Fruit fly (Drosophila melanogaster) whole organism, embryonic: ENCODE data around the gene CG32437.

Source experiments
- Aef1 ChIP-seq: fragments of 200-800 bp; sonication (Bioruptor generic); IDR thresholded peaks from 3 replicates; pipeline ENCODE4 v1.3.6; 2022; ENCODE audit warnings: missing biosample characterization, missing genetic modification characterization
- Antp ChIP-seq: fragments of 200-800 bp; sonication (Bioruptor generic); optimal IDR thresholded peaks from 3 replicates; lab custom pipeline; 2016; ENCODE audit warnings: missing biosample characterization, missing genetic modification characterization
- CG11093 ChIP-seq: fragments of 200-800 bp; sonication (Bioruptor generic); IDR thresholded peaks from 3 replicates; pipeline ENCODE4 v1.3.6; 2022; ENCODE audit warnings: missing biosample characterization, missing genetic modification characterization
- CG11723 ChIP-seq: fragments of 200-800 bp; sonication (Bioruptor generic); optimal IDR thresholded peaks from 2 replicates; lab custom pipeline; 2017; ENCODE audit warnings: missing biosample characterization, mild to moderate bottlenecking, missing genetic modification characterization
- CG1233 ChIP-seq: fragments of 200-800 bp; sonication (Bioruptor generic); optimal IDR thresholded peaks from 4 replicates; lab custom pipeline; 2018; ENCODE audit warnings: missing biosample characterization, mild to moderate bottlenecking, missing genetic modification characterization
- CG12391 ChIP-seq: fragments of 200-800 bp; sonication (Bioruptor generic); optimal IDR thresholded peaks from 3 replicates; lab custom pipeline; 2018; ENCODE audit warnings: missing biosample characterization, mild to moderate bottlenecking, missing genetic modification characterization, moderate library complexity
- CG12659 ChIP-seq: fragments of 200-800 bp; sonication (Bioruptor generic); optimal IDR thresholded peaks from 3 replicates; lab custom pipeline; 2017; ENCODE audit warnings: mild to moderate bottlenecking, missing biosample characterization, missing genetic modification reagents, missing genetic modification characterization
- CG12744 ChIP-seq: fragments of 200-800 bp; sonication (Bioruptor generic); optimal IDR thresholded peaks from 2 replicates; lab custom pipeline; 2016; ENCODE audit warnings: missing biosample characterization, missing genetic modification characterization
- CG17186 ChIP-seq: fragments of 200-800 bp; sonication (Bioruptor generic); optimal IDR thresholded peaks from 3 replicates; lab custom pipeline; 2017; ENCODE audit warnings: missing biosample characterization, missing genetic modification reagents, missing genetic modification characterization
- CG2678 ChIP-seq: fragments of 200-800 bp; sonication (Bioruptor generic); optimal IDR thresholded peaks from 3 replicates; lab custom pipeline; 2019; ENCODE audit warnings: missing biosample characterization, mild to moderate bottlenecking, missing genetic modification characterization, moderate library complexity
- CG2712 ChIP-seq: fragments of 200-800 bp; optimal IDR thresholded peaks from 3 replicates; lab custom pipeline; 2019; ENCODE audit warnings: missing biosample characterization, mild to moderate bottlenecking, missing genetic modification characterization, moderate library complexity
- CG3407 ChIP-seq: fragments of 200-800 bp; sonication (Bioruptor generic); optimal IDR thresholded peaks from 2 replicates; lab custom pipeline; 2018; ENCODE audit warnings: missing biosample characterization, mild to moderate bottlenecking, missing genetic modification characterization
- CG34376 ChIP-seq: fragments of 200-800 bp; sonication (Bioruptor generic); optimal IDR thresholded peaks from 2 replicates; lab custom pipeline; 2018; ENCODE audit warnings: missing biosample characterization, mild to moderate bottlenecking, missing genetic modification characterization
- CG34422 ChIP-seq: fragments of 200-800 bp; sonication (Bioruptor generic); IDR thresholded peaks from 3 replicates; pipeline ENCODE4 v1.3.6; 2022; ENCODE audit warnings: missing biosample characterization, missing genetic modification characterization
- CG3847 ChIP-seq: fragments of 200-800 bp; sonication (Bioruptor generic); IDR thresholded peaks from 2 replicates; pipeline ENCODE4 v1.3.6; 2022; ENCODE audit warnings: missing biosample characterization, missing genetic modification characterization
- CG43689 ChIP-seq: fragments of 200-800 bp; sonication (Bioruptor generic); IDR thresholded peaks from 2 replicates; pipeline ENCODE4 v1.3.6; 2022; ENCODE audit warnings: missing biosample characterization, missing genetic modification characterization
- CG5245 ChIP-seq: fragments of 200-800 bp; sonication (Bioruptor generic); optimal IDR thresholded peaks from 3 replicates; lab custom pipeline; 2016; ENCODE audit warnings: missing biosample characterization, missing genetic modification characterization
- CG7357 ChIP-seq: fragments of 200-800 bp; sonication (Bioruptor generic); IDR thresholded peaks from 3 replicates; pipeline ENCODE4 v1.3.6; 2022; ENCODE audit warnings: missing biosample characterization, missing genetic modification characterization
- CG7987 ChIP-seq: fragments of 200-800 bp; sonication (Bioruptor generic); optimal IDR thresholded peaks from 2 replicates; lab custom pipeline; 2018; ENCODE audit warnings: missing biosample characterization, mild to moderate bottlenecking, missing genetic modification characterization, moderate library complexity
- CG8478 ChIP-seq: fragments of >200 bp; optimal IDR thresholded peaks from 2 replicates; lab custom pipeline; 2018
- CkIIα-i1 ChIP-seq: fragments of 200-800 bp; sonication (Bioruptor generic); IDR thresholded peaks from 2 replicates; pipeline ENCODE4 v1.3.6; 2022; ENCODE audit warnings: missing biosample characterization, missing genetic modification characterization
- D19B ChIP-seq: fragments of 200-800 bp; sonication (Bioruptor generic); optimal IDR thresholded peaks from 2 replicates; lab custom pipeline; 2017; ENCODE audit warnings: missing biosample characterization, mild to moderate bottlenecking, missing genetic modification characterization
- Dip2 ChIP-seq: fragments of 200-800 bp; sonication (Bioruptor generic); IDR thresholded peaks from 2 replicates; pipeline ENCODE4 v1.3.6; 2022; ENCODE audit warnings: missing biosample characterization, missing genetic modification characterization
- Fer1 ChIP-seq: fragments of 200-800 bp; sonication (Bioruptor generic); optimal IDR thresholded peaks from 2 replicates; lab custom pipeline; 2017; ENCODE audit warnings: missing biosample characterization, mild to moderate bottlenecking, missing genetic modification characterization
- HLH3B ChIP-seq: fragments of 200-800 bp; sonication (Bioruptor generic); IDR thresholded peaks from 2 replicates; pipeline ENCODE4 v1.3.6; 2022; ENCODE audit warnings: missing biosample characterization, missing genetic modification characterization
- MESR4 ChIP-seq: fragments of 200-800 bp; sonication (Bioruptor generic); optimal IDR thresholded peaks from 2 replicates; lab custom pipeline; 2018; ENCODE audit warnings: missing biosample characterization, mild to moderate bottlenecking, missing genetic modification characterization, moderate library complexity
- Mad ChIP-seq: fragments of 200-800 bp; sonication (Bioruptor generic); optimal IDR thresholded peaks from 2 replicates; lab custom pipeline; 2016; ENCODE audit warnings: missing biosample characterization, missing genetic modification characterization
- Nf-YB ChIP-seq: fragments of 200-800 bp; sonication (Bioruptor generic); optimal IDR thresholded peaks from 3 replicates; lab custom pipeline; 2019; ENCODE audit warnings: missing biosample characterization, mild to moderate bottlenecking, missing genetic modification characterization, moderate library complexity
- Scr ChIP-seq: fragments of 200-800 bp; sonication (Bioruptor generic); IDR thresholded peaks from 2 replicates; pipeline ENCODE4 v1.3.6; 2022; ENCODE audit warnings: missing biosample characterization, missing genetic modification characterization; ENCODE audit not compliant: partially characterized antibody
- aop ChIP-seq: fragments of 200-800 bp; sonication (Bioruptor generic); IDR thresholded peaks from 2 replicates; pipeline ENCODE4 v1.3.6; 2022; ENCODE audit warnings: missing biosample characterization, missing genetic modification characterization
- chif ChIP-seq, 2 experiments: fragments of 200-800 bp; sonication (Bioruptor generic); optimal IDR thresholded peaks; 3 replicates each; lab custom pipeline; 2016; ENCODE audit warnings: missing biosample characterization in 2 of 2, missing genetic modification characterization in 2 of 2
- ems ChIP-seq: fragments of 200-800 bp; sonication (Bioruptor generic); optimal IDR thresholded peaks from 3 replicates; lab custom pipeline; 2016; ENCODE audit warnings: missing biosample characterization, missing genetic modification characterization
- fd3F ChIP-seq: fragments of 200-800 bp; sonication (Bioruptor generic); optimal IDR thresholded peaks from 2 replicates; lab custom pipeline; 2018; ENCODE audit warnings: missing biosample characterization, mild to moderate bottlenecking, missing genetic modification characterization, moderate library complexity
- gem ChIP-seq: fragments of 200-800 bp; sonication (Bioruptor generic); optimal IDR thresholded peaks from 2 replicates; lab custom pipeline; 2019; ENCODE audit warnings: missing biosample characterization, mild to moderate bottlenecking, missing genetic modification characterization, moderate library complexity
- hth ChIP-seq: fragments of >200 bp; optimal IDR thresholded peaks from 2 replicates; lab custom pipeline; 2017; ENCODE audit warnings: inconsistent platforms
- kni ChIP-seq: fragments of 200-800 bp; sonication (Bioruptor generic); optimal IDR thresholded peaks from 3 replicates; lab custom pipeline; 2017; ENCODE audit warnings: mild to moderate bottlenecking, missing biosample characterization, missing genetic modification reagents, missing genetic modification characterization
- luna ChIP-seq: fragments of 200-800 bp; sonication (Bioruptor generic); optimal IDR thresholded peaks from 2 replicates; lab custom pipeline; 2016; ENCODE audit warnings: missing biosample characterization, missing genetic modification characterization
- nerfin-1 ChIP-seq: fragments of 200-800 bp; sonication (Bioruptor generic); optimal IDR thresholded peaks from 3 replicates; lab custom pipeline; 2019; ENCODE audit warnings: missing biosample characterization, mild to moderate bottlenecking, missing genetic modification characterization, moderate library complexity
- nerfin-2 ChIP-seq: fragments of 200-800 bp; sonication (Bioruptor generic); IDR thresholded peaks from 2 replicates; pipeline ENCODE4 v1.3.6; 2022; ENCODE audit warnings: missing biosample characterization, missing genetic modification characterization; ENCODE audit not compliant: partially characterized antibody
- odd ChIP-seq: fragments of 200-800 bp; sonication (Bioruptor generic); optimal IDR thresholded peaks from 2 replicates; lab custom pipeline; 2017; ENCODE audit warnings: missing biosample characterization, mild to moderate bottlenecking, missing genetic modification characterization
- otp ChIP-seq: fragments of 200-800 bp; sonication (Bioruptor generic); IDR thresholded peaks from 3 replicates; pipeline ENCODE4, ENCODE4 v1.3.6; 2022; ENCODE audit warnings: missing biosample characterization, missing genetic modification characterization
- pum ChIP-seq: fragments of 200-800 bp; sonication (Bioruptor generic); optimal IDR thresholded peaks from 2 replicates; lab custom pipeline; 2016; ENCODE audit warnings: missing biosample characterization, missing genetic modification characterization
- sim ChIP-seq: fragments of 200-800 bp; sonication (Bioruptor generic); IDR thresholded peaks from 2 replicates; pipeline ENCODE4 v1.3.6; 2022; ENCODE audit warnings: missing biosample characterization, missing genetic modification characterization
- sisA ChIP-seq: fragments of 200-800 bp; sonication (Bioruptor generic); IDR thresholded peaks from 2 replicates; pipeline ENCODE4 v1.3.6; 2022; ENCODE audit warnings: missing biosample characterization, missing genetic modification characterization
- sob ChIP-seq: fragments of 200-800 bp; sonication (Bioruptor generic); IDR thresholded peaks from 2 replicates; pipeline ENCODE4 v1.3.6; 2022; ENCODE audit warnings: missing biosample characterization, missing genetic modification characterization
- ssp ChIP-seq: fragments of 200-800 bp; sonication (Bioruptor generic); IDR thresholded peaks from 2 replicates; pipeline ENCODE4 v1.3.6; 2022; ENCODE audit warnings: missing biosample characterization, missing genetic modification characterization
- tna ChIP-seq: fragments of 200-800 bp; sonication (Bioruptor generic); IDR thresholded peaks from 2 replicates; pipeline ENCODE4 v1.3.6; 2022; ENCODE audit warnings: missing biosample characterization, missing genetic modification characterization; ENCODE audit not compliant: partially characterized antibody
- toy ChIP-seq: fragments of 200-800 bp; sonication (Bioruptor generic); IDR thresholded peaks from 2 replicates; pipeline ENCODE4 v1.3.6; 2022; ENCODE audit warnings: missing biosample characterization, missing genetic modification characterization
- trh ChIP-seq: fragments of 200-800 bp; sonication (Bioruptor generic); optimal IDR thresholded peaks from 2 replicates; lab custom pipeline; 2016; ENCODE audit warnings: missing biosample characterization, missing genetic modification characterization
- zf30C ChIP-seq: fragments of 200-800 bp; sonication (Bioruptor generic); optimal IDR thresholded peaks from 3 replicates; lab custom pipeline; 2018; ENCODE audit warnings: missing biosample characterization, mild to moderate bottlenecking, missing genetic modification characterization

Gene CG32437

DNA sequence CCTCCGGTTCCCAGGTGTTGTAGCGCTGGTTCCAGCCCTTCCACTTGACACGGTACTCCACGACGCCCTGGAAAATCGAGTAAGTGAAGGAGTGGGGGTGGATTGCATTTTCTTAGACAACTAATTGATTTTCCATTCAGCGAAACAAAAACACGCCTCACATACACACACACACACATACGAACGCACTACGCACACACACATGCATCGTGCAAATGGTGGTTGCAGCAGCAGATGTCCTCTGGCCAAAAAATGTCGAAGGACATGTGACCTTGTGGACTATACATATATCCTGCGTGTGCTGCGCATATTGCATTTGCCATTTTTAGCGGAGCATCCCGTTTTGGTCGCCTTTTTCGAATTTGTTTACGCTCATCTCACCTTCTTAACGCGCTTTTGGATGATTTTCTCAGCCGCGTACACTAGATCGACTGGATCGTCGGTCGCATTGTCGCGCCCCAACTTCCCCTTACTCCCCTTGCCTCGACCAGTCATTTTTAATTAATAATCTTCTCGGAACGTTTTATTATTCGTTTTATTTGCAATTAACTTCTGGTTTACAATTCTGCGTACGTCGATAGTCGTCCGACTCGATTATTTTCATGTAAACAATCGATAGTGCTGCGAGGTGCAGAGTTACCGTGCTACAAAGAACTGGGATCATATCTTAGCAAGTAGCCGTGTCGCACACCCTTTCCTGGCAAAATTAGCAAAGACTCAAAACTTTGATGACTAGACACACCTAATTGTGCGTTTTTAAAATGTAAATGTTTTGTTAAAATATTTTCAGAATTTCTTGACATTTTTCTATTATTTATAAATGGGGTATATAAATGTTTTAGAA lies 39.8 kb upstream of the CG32437 start, which contains the start of gene Pc (continued):
- TF ChIP-seq tna: peak; percentile 69
- TF ChIP-seq CG12744 (GFP tag; lab: Kevin White, UChicago): no peak
- no peak for TF ChIP-seq kni (GFP tag; lab: Kevin White, UChicago)
- TF ChIP-seq CG1233 (GFP tag; lab: Kevin White, UChicago): no peak
- TF ChIP-seq otp: no peak
- no peak for TF ChIP-seq odd
- TF ChIP-seq CG5245 (GFP tag; lab: Kevin White, UChicago): no peak
- 0 out of 2 replicates have a peak, but pooled peaks have one; percentile 12 for TF ChIP-seq ssp (GFP tag; lab: Robert Waterston, UW)
- TF ChIP-seq CG2712 (tag; lab: Kevin White, UChicago): peak; percentile 79
- TF ChIP-seq CG12659 (GFP tag; lab: Kevin White, UChicago): peak; percentile 82
- no peak for TF ChIP-seq Aef1 (GFP tag; lab: Robert Waterston, UW)
- TF ChIP-seq trh (GFP tag; lab: Kevin White, UChicago): no peak
- TF ChIP-seq ems: no peak
- TF ChIP-seq pum (GFP tag; lab: Kevin White, UChicago): no peak
- no peak for TF ChIP-seq sim (GFP tag; lab: Robert Waterston, UW)
- TF ChIP-seq HLH3B (GFP tag; lab: Robert Waterston, UW): no peak
- no peak for TF ChIP-seq CG34376
- no peak for TF ChIP-seq Dip2 (GFP tag; lab: Robert Waterston, UW)
- TF ChIP-seq CG7987 (GFP tag; lab: Kevin White, UChicago): no peak
- TF ChIP-seq Antp (GFP tag; lab: Kevin White, UChicago): no peak
- peak; percentile 84 for TF ChIP-seq nerfin-2 (GFP tag; lab: Robert Waterston, UW)
- no peak for TF ChIP-seq sisA (GFP tag; lab: Robert Waterston, UW)
- TF ChIP-seq CG11723 (GFP tag; lab: Kevin White, UChicago): no peak
- TF ChIP-seq D19B (GFP tag; lab: Kevin White, UChicago): no peak
- TF ChIP-seq CG3407 (GFP tag; lab: Kevin White, UChicago): no peak
- peak; percentile 4 for TF ChIP-seq zf30C (GFP tag; lab: Kevin White, UChicago)
- no peak for TF ChIP-seq nerfin-1 (tag; lab: Kevin White, UChicago)
- TF ChIP-seq CG7357: no peak
- no peak for TF ChIP-seq hth (lab: Kevin White, UChicago)
- TF ChIP-seq chif (GFP tag; optimal IDR thresholded peaks at IDR 0.05; lab: Kevin White, UChicago): peak in 1 of 2 experiments; percentile 37
- no peak for TF ChIP-seq fd3F (GFP tag; lab: Kevin White, UChicago)
- no peak for TF ChIP-seq CG43689 (GFP tag; lab: Robert Waterston, UW)
- TF ChIP-seq CG2678 (tag; lab: Kevin White, UChicago): no peak
- no peak for TF ChIP-seq aop (GFP tag; lab: Robert Waterston, UW)
- TF ChIP-seq gem (tag; lab: Kevin White, UChicago): no peak
- TF ChIP-seq CkIIα-i1 (GFP tag; lab: Robert Waterston, UW): 0 out of 2 replicates have a peak, but pooled peaks have one; percentile 13
- TF ChIP-seq CG11093 (GFP tag; lab: Robert Waterston, UW): no peak
- no peak for TF ChIP-seq Nf-YB (GFP tag; lab: Kevin White, UChicago)
- TF ChIP-seq CG12391 (tag; lab: Kevin White, UChicago): no peak
- TF ChIP-seq toy (GFP tag; lab: Robert Waterston, UW): no peak
- TF ChIP-seq Scr (GFP tag; lab: Robert Waterston, UW): peak; percentile 81
- peak; percentile 51; the same call in 1 of the 3 replicates for TF ChIP-seq CG34422
- peak; percentile 69 for TF ChIP-seq CG3847 (GFP tag; lab: Robert Waterston, UW)
- TF ChIP-seq sob (GFP tag; lab: Robert Waterston, UW): peak; percentile 48; the same call in 1 of the 2 replicates
- peak; percentile 57 for TF ChIP-seq CG17186
- no peak for TF ChIP-seq Mad (GFP tag; lab: Kevin White, UChicago)
- TF ChIP-seq luna: no peak
- peak; percentile 59 for TF ChIP-seq MESR4 (GFP tag; lab: Kevin White, UChicago)
- TF ChIP-seq Fer1 (GFP tag; lab: Kevin White, UChicago): no peak
- peak; percentile 65 for TF ChIP-seq CG8478 (lab: Kevin White, UChicago)
